In genomic region chr3R:4232139-4233017, dm6 we compare ENCODE assay signal across 1 fruit fly cellular context.
A peak's percentile ranks its signal among the peaks of the same experiment; 100 is the strongest.
TF ChIP-seq lines count a peak whose summit lies in the region.

TSS of gene CG14641 (minus strand) at chr3R:4232342.

TF ChIP-seq in whole organism, embryonic, 481 proteins besides CTCF, POLR2A, EP300 and RAD21 (continued from another document and continues in another):
- TF ChIP-seq Doc3 (GFP tag; IDR thresholded peaks at IDR 0.05; lab: Robert Waterston, UW; ENCODE audit: partially characterized antibody) (0 out of 3 replicates have a peak, but pooled peaks have one; percentile 36), gfzf (GFP tag; optimal IDR thresholded peaks at IDR 0.05; lab: Kevin White, UChicago) (peak; percentile 30), pnt (GFP tag; optimal IDR thresholded peaks at IDR 0.05; lab: Kevin White, UChicago) (no peak), ind (GFP tag; optimal IDR thresholded peaks at IDR 0.05; lab: Kevin White, UChicago) (no peak), CG17361 (GFP tag; IDR thresholded peaks at IDR 0.05; lab: Robert Waterston, UW) (peak; percentile 62), Hr51 (GFP tag; optimal IDR thresholded peaks at IDR 0.05; lab: Kevin White, UChicago) (no peak), CG30020 (tag; optimal IDR thresholded peaks at IDR 0.05; lab: Kevin White, UChicago) (peak; percentile 95), caup (GFP tag; optimal IDR thresholded peaks at IDR 0.05; lab: Kevin White, UChicago; ENCODE audit: severe bottlenecking) (no peak), CG7987 (GFP tag; optimal IDR thresholded peaks at IDR 0.05; lab: Kevin White, UChicago) (no peak), Xbp1 (GFP tag; optimal IDR thresholded peaks at IDR 0.05; lab: Kevin White, UChicago) (no peak), CG3281 (GFP tag; optimal IDR thresholded peaks at IDR 0.05; lab: Kevin White, UChicago) (no peak), BEAF-32 (GFP tag; optimal IDR thresholded peaks at IDR 0.05; lab: Kevin White, UChicago) (peak; percentile 66), CG12236 (GFP tag; optimal IDR thresholded peaks at IDR 0.05; lab: Kevin White, UChicago) (no peak), ewg (GFP tag; optimal IDR thresholded peaks at IDR 0.05; lab: Kevin White, UChicago) (no peak), CG42726 (GFP tag; IDR thresholded peaks at IDR 0.05; lab: Robert Waterston, UW; ENCODE audit: partially characterized antibody) (peak; percentile 60), ash1 (GFP tag; optimal IDR thresholded peaks at IDR 0.05; lab: Kevin White, UChicago) (no peak), hkb (optimal IDR thresholded peaks at IDR 0.05; lab: Kevin White, UChicago) (no peak), hkb (GFP tag; IDR thresholded peaks at IDR 0.05; lab: Robert Waterston, UW) (no peak), gcm (GFP tag; optimal IDR thresholded peaks at IDR 0.05; lab: Kevin White, UChicago) (no peak), Hey (tag; optimal IDR thresholded peaks at IDR 0.05; lab: Kevin White, UChicago) (no peak), CG18262 (tag; optimal IDR thresholded peaks at IDR 0.05; lab: Kevin White, UChicago) (no peak), Opbp (GFP tag; IDR thresholded peaks at IDR 0.05; lab: Robert Waterston, UW; ENCODE audit: partially characterized antibody) (peak; percentile 54; the same call in 2 of the 3 replicates), CG11398 (GFP tag; optimal IDR thresholded peaks at IDR 0.05; lab: Kevin White, UChicago) (no peak), bsh (GFP tag; optimal IDR thresholded peaks at IDR 0.05; lab: Kevin White, UChicago) (no peak), CG7556 (GFP tag; optimal IDR thresholded peaks at IDR 0.05; lab: Kevin White, UChicago) (no peak), CG4360 (GFP tag; IDR thresholded peaks at IDR 0.05; lab: Robert Waterston, UW) (no peak), Atf6 (GFP tag; IDR thresholded peaks at IDR 0.05; lab: Robert Waterston, UW) (no peak), lbe (GFP tag; optimal IDR thresholded peaks at IDR 0.05; lab: Kevin White, UChicago) (no peak), tll (GFP tag; optimal IDR thresholded peaks at IDR 0.05; lab: Kevin White, UChicago) (peak in 1 of 2 experiments; percentile 79), nom (GFP tag; optimal IDR thresholded peaks at IDR 0.05; lab: Kevin White, UChicago) (peak; percentile 30), CG4854 (GFP tag; optimal IDR thresholded peaks at IDR 0.05; lab: Kevin White, UChicago) (no peak), CG13624 (GFP tag; optimal IDR thresholded peaks at IDR 0.05; lab: Kevin White, UChicago) (no peak), ttk (GFP tag; IDR thresholded peaks at IDR 0.05; lab: Robert Waterston, UW) (no peak), CG12299 (tag; optimal IDR thresholded peaks at IDR 0.05; lab: Kevin White, UChicago) (no peak), CG15601 (tag; optimal IDR thresholded peaks at IDR 0.05; lab: Kevin White, UChicago) (no peak), prd (optimal IDR thresholded peaks at IDR 0.05; lab: Kevin White, UChicago) (no peak), prd (GFP tag; IDR thresholded peaks at IDR 0.05; lab: Robert Waterston, UW) (peak; percentile 32; the same call in 1 of the 3 replicates), CG6689 (GFP tag; IDR thresholded peaks at IDR 0.05; lab: Robert Waterston, UW) (peak; percentile 17; the same call in 1 of the 2 replicates), lab (GFP tag; optimal IDR thresholded peaks at IDR 0.05; lab: Kevin White, UChicago) (no peak), CG4328 (GFP tag; optimal IDR thresholded peaks at IDR 0.05; lab: Kevin White, UChicago) (no peak), dan (GFP tag; IDR thresholded peaks at IDR 0.05; lab: Robert Waterston, UW) (no peak), tio (GFP tag; optimal IDR thresholded peaks at IDR 0.05; lab: Kevin White, UChicago) (peak; percentile 47), Ets65A (GFP tag; lab: Kevin White, UChicago) (peak; percentile 82), CG14667 (GFP tag; IDR thresholded peaks at IDR 0.05; lab: Robert Waterston, UW) (peak; percentile 29; the same call in 1 of the 2 replicates), CG10565 (GFP tag; optimal IDR thresholded peaks at IDR 0.05; lab: Kevin White, UChicago) (no peak), CG13287 (GFP tag; IDR thresholded peaks at IDR 0.05; lab: Robert Waterston, UW; ENCODE audit: partially characterized antibody) (peak; percentile 8; the same call in 1 of the 2 replicates), Oaz (GFP tag; IDR thresholded peaks at IDR 0.05; lab: Robert Waterston, UW) (no peak), wdn (GFP tag; IDR thresholded peaks at IDR 0.05; lab: Robert Waterston, UW) (no peak), grau (tag; optimal IDR thresholded peaks at IDR 0.05; lab: Kevin White, UChicago) (peak; percentile 1), nerfin-2 (GFP tag; IDR thresholded peaks at IDR 0.05; lab: Robert Waterston, UW; ENCODE audit: partially characterized antibody) (0 out of 2 replicates have a peak, but pooled peaks have one; percentile 21), CG17568 (GFP tag; optimal IDR thresholded peaks at IDR 0.05; lab: Kevin White, UChicago) (no peak), CG11723 (GFP tag; optimal IDR thresholded peaks at IDR 0.05; lab: Kevin White, UChicago) (peak; percentile 64), pan (optimal IDR thresholded peaks at IDR 0.05; lab: Kevin White, UChicago) (no peak), pan (GFP tag; optimal IDR thresholded peaks at IDR 0.05 in 1 of 2, IDR thresholded peaks at IDR 0.05 in 1 of 2) (no peak), fd64A (GFP tag; optimal IDR thresholded peaks at IDR 0.05; lab: Kevin White, UChicago) (no peak), HLH3B (GFP tag; IDR thresholded peaks at IDR 0.05; lab: Robert Waterston, UW) (no peak), YL-1 (GFP tag; optimal IDR thresholded peaks at IDR 0.05; lab: Kevin White, UChicago) (peak; percentile 61), HLH54F (GFP tag; optimal IDR thresholded peaks at IDR 0.05; lab: Kevin White, UChicago) (no peak), crc (GFP tag; optimal IDR thresholded peaks at IDR 0.05; lab: Kevin White, UChicago) (no peak), fd102C (GFP tag; optimal IDR thresholded peaks at IDR 0.05; lab: Kevin White, UChicago) (no peak), Eip74EF (GFP tag; optimal IDR thresholded peaks at IDR 0.05; lab: Kevin White, UChicago) (peak in 1 of 2 experiments; percentile 66), CG14050 (GFP tag; IDR thresholded peaks at IDR 0.05; lab: Robert Waterston, UW) (no peak), tna (GFP tag; IDR thresholded peaks at IDR 0.05; lab: Robert Waterston, UW; ENCODE audit: partially characterized antibody) (no peak), CG7357 (GFP tag; IDR thresholded peaks at IDR 0.05; lab: Robert Waterston, UW) (peak; percentile 90), CHES-1-like (GFP tag; optimal IDR thresholded peaks at IDR 0.05; lab: Kevin White, UChicago) (no peak), pum (GFP tag; optimal IDR thresholded peaks at IDR 0.05; lab: Kevin White, UChicago) (no peak), CG16815 (GFP tag; optimal IDR thresholded peaks at IDR 0.05; lab: Kevin White, UChicago) (peak; percentile 22), sima (GFP tag; optimal IDR thresholded peaks at IDR 0.05; lab: Kevin White, UChicago) (no peak), MBD-R2 (GFP tag; IDR thresholded peaks at IDR 0.05; lab: Robert Waterston, UW) (peak; percentile 37), CG2120 (GFP tag; optimal IDR thresholded peaks at IDR 0.05; lab: Kevin White, UChicago) (no peak), E2f2 (GFP tag; IDR thresholded peaks at IDR 0.05; lab: Robert Waterston, UW) (no peak), CG14710 (tag; optimal IDR thresholded peaks at IDR 0.05; lab: Kevin White, UChicago) (peak; percentile 23), CG6683 (GFP tag; optimal IDR thresholded peaks at IDR 0.05; lab: Kevin White, UChicago) (no peak), C15 (GFP tag; IDR thresholded peaks at IDR 0.05; lab: Robert Waterston, UW) (no peak), CG10267 (tag; optimal IDR thresholded peaks at IDR 0.05; lab: Kevin White, UChicago) (no peak), hb (GFP tag; IDR thresholded peaks at IDR 0.05; lab: Robert Waterston, UW; ENCODE audit: partially characterized antibody) (peak; percentile 56; the same call in 1 of the 3 replicates), CG5180 (GFP tag; optimal IDR thresholded peaks at IDR 0.05; lab: Kevin White, UChicago) (no peak), sens (GFP tag; lab: Kevin White, UChicago) (peak; percentile 56), jigr1 (GFP tag; IDR thresholded peaks at IDR 0.05; lab: Robert Waterston, UW) (no peak), pzg (GFP tag; optimal IDR thresholded peaks at IDR 0.05; lab: Kevin White, UChicago) (peak; percentile 45), vnd (GFP tag; IDR thresholded peaks at IDR 0.05; lab: Robert Waterston, UW; ENCODE audit: partially characterized antibody) (peak; percentile 38; the same call in 1 of the 3 replicates), CG10274 (GFP tag; optimal IDR thresholded peaks at IDR 0.05; lab: Kevin White, UChicago) (no peak), CG8290 (GFP tag; optimal IDR thresholded peaks at IDR 0.05; lab: Kevin White, UChicago) (no peak), CG8290 (tag; optimal IDR thresholded peaks at IDR 0.05; lab: Kevin White, UChicago) (peak in 1 of 2 experiments; percentile 42), CG4404 (GFP tag; IDR thresholded peaks at IDR 0.05; lab: Robert Waterston, UW) (no peak), Rfx (GFP tag; IDR thresholded peaks at IDR 0.05; lab: Robert Waterston, UW) (peak; percentile 23; the same call in 1 of the 2 replicates), pros (GFP tag; optimal IDR thresholded peaks at IDR 0.05; lab: Kevin White, UChicago) (no peak), row (GFP tag; IDR thresholded peaks at IDR 0.05; lab: Robert Waterston, UW) (peak; percentile 65), sna (GFP tag; IDR thresholded peaks at IDR 0.05; lab: Robert Waterston, UW; ENCODE audit: partially characterized antibody) (no peak), CG17186 (GFP tag; optimal IDR thresholded peaks at IDR 0.05; lab: Kevin White, UChicago) (no peak), CG14860 (GFP tag; IDR thresholded peaks at IDR 0.05; lab: Robert Waterston, UW; ENCODE audit: partially characterized antibody) (0 out of 3 replicates have a peak, but pooled peaks have one; percentile 26), chn (GFP tag; optimal IDR thresholded peaks at IDR 0.05; lab: Kevin White, UChicago) (no peak), Dref (GFP tag; IDR thresholded peaks at IDR 0.05; lab: Robert Waterston, UW) (peak; percentile 83), z (GFP tag; IDR thresholded peaks at IDR 0.05; lab: Robert Waterston, UW) (no peak), CG1603 (tag; optimal IDR thresholded peaks at IDR 0.05; lab: Kevin White, UChicago) (peak; percentile 74), Deaf1 (tag; optimal IDR thresholded peaks at IDR 0.05; lab: Kevin White, UChicago) (no peak), nmo (GFP tag; optimal IDR thresholded peaks at IDR 0.05; lab: Kevin White, UChicago) (peak; percentile 27), CG9932 (GFP tag; IDR thresholded peaks at IDR 0.05; lab: Robert Waterston, UW) (no peak), Fer2 (tag; optimal IDR thresholded peaks at IDR 0.05; lab: Kevin White, UChicago) (no peak), ATbp (GFP tag; optimal IDR thresholded peaks at IDR 0.05; lab: Kevin White, UChicago) (no peak), Meics (GFP tag; optimal IDR thresholded peaks at IDR 0.05; lab: Kevin White, UChicago) (no peak), CG2202 (tag; optimal IDR thresholded peaks at IDR 0.05; lab: Kevin White, UChicago) (no peak), CG8089 (GFP tag; optimal IDR thresholded peaks at IDR 0.05; lab: Kevin White, UChicago) (no peak), CG13894 (tag; optimal IDR thresholded peaks at IDR 0.05; lab: Kevin White, UChicago) (no peak), CG3065 (GFP tag; optimal IDR thresholded peaks at IDR 0.05; lab: Kevin White, UChicago) (no peak), Nf-YA (GFP tag; IDR thresholded peaks at IDR 0.05; lab: Robert Waterston, UW) (no peak), Sry-δ (GFP tag; optimal IDR thresholded peaks at IDR 0.05; lab: Kevin White, UChicago) (peak; percentile 73), dati (GFP tag; IDR thresholded peaks at IDR 0.05; lab: Robert Waterston, UW) (no peak), CG10147 (GFP tag; optimal IDR thresholded peaks at IDR 0.05; lab: Kevin White, UChicago) (no peak), HHEX (GFP tag; optimal IDR thresholded peaks at IDR 0.05; lab: Kevin White, UChicago) (no peak), dm (GFP tag; optimal IDR thresholded peaks at IDR 0.05; lab: Kevin White, UChicago) (no peak), CG2875 (GFP tag; optimal IDR thresholded peaks at IDR 0.05; lab: Kevin White, UChicago) (no peak), schlank (tag; optimal IDR thresholded peaks at IDR 0.05; lab: Kevin White, UChicago) (no peak), CG1832 (GFP tag; optimal IDR thresholded peaks at IDR 0.05; lab: Kevin White, UChicago) (no peak), gem (tag; optimal IDR thresholded peaks at IDR 0.05; lab: Kevin White, UChicago) (no peak), ap (GFP tag; IDR thresholded peaks at IDR 0.05; lab: Robert Waterston, UW) (0 out of 2 replicates have a peak, but pooled peaks have one; percentile 11), Scr (GFP tag; IDR thresholded peaks at IDR 0.05; lab: Robert Waterston, UW; ENCODE audit: partially characterized antibody) (peak; percentile 44), ara (GFP tag; IDR thresholded peaks at IDR 0.05; lab: Robert Waterston, UW) (no peak), bcd (GFP tag; optimal IDR thresholded peaks at IDR 0.05; lab: Kevin White, UChicago) (no peak), pb (GFP tag; optimal IDR thresholded peaks at IDR 0.05; lab: Kevin White, UChicago) (no peak), Bgb (GFP tag; IDR thresholded peaks at IDR 0.05; lab: Robert Waterston, UW; ENCODE audit: partially characterized antibody) (peak; percentile 55; the same call in 1 of the 2 replicates), CG10979 (tag; optimal IDR thresholded peaks at IDR 0.05; lab: Kevin White, UChicago) (no peak), kni (GFP tag; optimal IDR thresholded peaks at IDR 0.05; lab: Kevin White, UChicago) (no peak), sqz (GFP tag; optimal IDR thresholded peaks at IDR 0.05; lab: Kevin White, UChicago) (no peak), CG9215 (GFP tag; IDR thresholded peaks at IDR 0.05; lab: Robert Waterston, UW) (0 out of 2 replicates have a peak, but pooled peaks have one; percentile 19), p53 (GFP tag; optimal IDR thresholded peaks at IDR 0.05; lab: Kevin White, UChicago) (no peak), aop (GFP tag; IDR thresholded peaks at IDR 0.05; lab: Robert Waterston, UW) (no peak), Hsf (GFP tag; optimal IDR thresholded peaks at IDR 0.05; lab: Kevin White, UChicago) (no peak), pita (GFP tag; optimal IDR thresholded peaks at IDR 0.05; lab: Kevin White, UChicago) (no peak), ssp (GFP tag; IDR thresholded peaks at IDR 0.05; lab: Robert Waterston, UW) (peak; percentile 97), CG13123 (GFP tag; optimal IDR thresholded peaks at IDR 0.05; lab: Kevin White, UChicago) (no peak), CG4424 (GFP tag; optimal IDR thresholded peaks at IDR 0.05; lab: Kevin White, UChicago) (peak; percentile 16), CG6854 (GFP tag; optimal IDR thresholded peaks at IDR 0.05; lab: Kevin White, UChicago) (no peak)
